Fruit fly (Drosophila melanogaster): ENCODE measurements around the gene Eip63E.

Eip63E gene

dm6 chr3L:3547113-3547512 is 31.6 kb downstream of the Eip63E start:
- TF ChIP-seq svp (GFP tag) = peak; percentile 79
- TF ChIP-seq OdsH (GFP tag; optimal IDR thresholded peaks at IDR 0.05) = no peak
- no peak for TF ChIP-seq dac (GFP tag; optimal IDR thresholded peaks at IDR 0.05)

dm6 chr3L:3549468-3549867 is 33.9 kb downstream of the Eip63E start:
- no peak for TF ChIP-seq CG3919 (GFP tag; optimal IDR thresholded peaks at IDR 0.05)
- TF ChIP-seq CG11294 (GFP tag; IDR thresholded peaks at IDR 0.05) = peak; percentile 34; the same call in 1 of the 2 replicates
- peak; percentile 36; the same call in 1 of the 2 replicates for TF ChIP-seq CG15336 (GFP tag; IDR thresholded peaks at IDR 0.05)
- TF ChIP-seq CG6163 (GFP tag; IDR thresholded peaks at IDR 0.05) = peak; percentile 6; the same call in 1 of the 3 replicates
- TF ChIP-seq CG7368 (GFP tag; optimal IDR thresholded peaks at IDR 0.05) = no peak
- TF ChIP-seq Eip93F (GFP tag; optimal IDR thresholded peaks at IDR 0.05) = no peak
- no peak for TF ChIP-seq esn (GFP tag; optimal IDR thresholded peaks at IDR 0.05)
- TF ChIP-seq CG8119 (GFP tag; IDR thresholded peaks at IDR 0.05) = 0 out of 3 replicates have a peak, but pooled peaks have one; percentile 20
- TF ChIP-seq eg (GFP tag; IDR thresholded peaks at IDR 0.05) = peak; percentile 68
- TF ChIP-seq svp (GFP tag) = peak; percentile 35
- peak; percentile 38 for TF ChIP-seq CG6276 (GFP tag; optimal IDR thresholded peaks at IDR 0.05)
- TF ChIP-seq Gug (GFP tag; IDR thresholded peaks at IDR 0.05) = 0 out of 2 replicates have a peak, but pooled peaks have one; percentile 21

dm6 chr3L:3551008-3551407 is 35.5 kb downstream of the Eip63E start:
- TF ChIP-seq CG3919 (GFP tag; optimal IDR thresholded peaks at IDR 0.05) = peak; percentile 11
- peak; percentile 20 for TF ChIP-seq achi (GFP tag; optimal IDR thresholded peaks at IDR 0.05)
- TF ChIP-seq CG11294 (GFP tag; IDR thresholded peaks at IDR 0.05) = no peak
- TF ChIP-seq Ets96B (tag; optimal IDR thresholded peaks at IDR 0.05) = peak; percentile 19
- TF ChIP-seq acj6 (GFP tag; optimal IDR thresholded peaks at IDR 0.05) = peak; percentile 1
- no peak for TF ChIP-seq salr (GFP tag; optimal IDR thresholded peaks at IDR 0.05)
- peak; percentile 17 for TF ChIP-seq Hr4 (GFP tag; optimal IDR thresholded peaks at IDR 0.05)
- peak; percentile 33; the same call in 2 of the 3 replicates for TF ChIP-seq CG8119 (GFP tag; IDR thresholded peaks at IDR 0.05)
- peak; percentile 38 for TF ChIP-seq CG32006 (GFP tag; optimal IDR thresholded peaks at IDR 0.05)
- peak; percentile 52; the same call in 2 of the 3 replicates for TF ChIP-seq eg (GFP tag; IDR thresholded peaks at IDR 0.05)
- TF ChIP-seq CG6792 (GFP tag; optimal IDR thresholded peaks at IDR 0.05) = no peak
- peak; percentile 31 for TF ChIP-seq OdsH (GFP tag; optimal IDR thresholded peaks at IDR 0.05)
- TF ChIP-seq Lpt (GFP tag; optimal IDR thresholded peaks at IDR 0.05) = no peak
- TF ChIP-seq Sox14 (GFP tag; optimal IDR thresholded peaks at IDR 0.05) = peak; percentile 4
- peak; percentile 71; the same call in 1 of the 3 replicates for TF ChIP-seq CG6163 (GFP tag; IDR thresholded peaks at IDR 0.05)
- no peak for TF ChIP-seq Eip93F (GFP tag; optimal IDR thresholded peaks at IDR 0.05)
- peak; percentile 38 for TF ChIP-seq CG15336 (GFP tag; IDR thresholded peaks at IDR 0.05)
- TF ChIP-seq CG7368 (GFP tag; optimal IDR thresholded peaks at IDR 0.05) = no peak
- peak; percentile 8 for TF ChIP-seq CG3032 (tag; optimal IDR thresholded peaks at IDR 0.05)
- no peak for TF ChIP-seq CG8632 (GFP tag; optimal IDR thresholded peaks at IDR 0.05)
- peak; percentile 73 for TF ChIP-seq Eip78C (GFP tag)
- peak; percentile 0 for TF ChIP-seq CG10631 (GFP tag; optimal IDR thresholded peaks at IDR 0.05)

DNA sequence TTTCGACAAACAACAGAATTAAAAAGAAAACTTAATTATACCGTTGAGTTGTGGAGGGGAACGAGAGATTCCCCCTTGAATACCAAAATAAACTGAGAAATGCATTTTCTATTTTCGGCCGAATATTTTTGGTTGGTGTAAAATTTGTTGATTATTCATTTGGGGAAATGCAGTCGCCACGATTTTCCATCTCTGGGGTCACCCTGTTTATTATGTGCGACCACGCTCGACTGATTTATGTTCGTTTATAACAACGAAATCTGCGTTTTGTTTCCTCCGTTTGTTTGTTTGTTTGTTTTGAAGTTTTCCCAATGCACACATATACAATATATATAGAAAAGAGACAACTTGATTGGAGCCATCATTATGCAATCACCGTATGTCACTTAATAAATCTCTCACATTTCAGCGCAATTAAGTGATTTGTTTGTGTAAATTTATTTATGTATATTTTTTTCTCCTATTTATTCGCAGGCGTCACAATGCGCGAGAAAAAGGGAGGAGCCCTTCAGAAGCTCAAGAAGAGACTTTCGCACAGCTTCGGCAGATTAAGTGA is 36.8 kb downstream of the Eip63E start:
- no peak for TF ChIP-seq vri (GFP tag; optimal IDR thresholded peaks at IDR 0.05)
- TF ChIP-seq Hr38 (GFP tag; optimal IDR thresholded peaks at IDR 0.05) = no peak
- no peak for TF ChIP-seq salr (GFP tag; optimal IDR thresholded peaks at IDR 0.05)
- no peak for TF ChIP-seq esn (GFP tag; optimal IDR thresholded peaks at IDR 0.05)
- no peak for TF ChIP-seq Sox14 (GFP tag; optimal IDR thresholded peaks at IDR 0.05)
- peak; percentile 7 for TF ChIP-seq svp (GFP tag)
- TF ChIP-seq Sox102F (GFP tag; optimal IDR thresholded peaks at IDR 0.05) = no peak
- TF ChIP-seq fd59A (GFP tag; optimal IDR thresholded peaks at IDR 0.05) = no peak

dm6 chr3L:3553932-3554331 is 38.4 kb downstream of the Eip63E start:
- peak; percentile 5 for TF ChIP-seq CG32006 (GFP tag; optimal IDR thresholded peaks at IDR 0.05)
- TF ChIP-seq CG6163 (GFP tag; IDR thresholded peaks at IDR 0.05) = no peak
- no peak for TF ChIP-seq Blimp-1 (GFP tag; optimal IDR thresholded peaks at IDR 0.05)
- no peak for TF ChIP-seq CG10631 (GFP tag; optimal IDR thresholded peaks at IDR 0.05)

All from whole organism, prepupa.